Worm (Caenorhabditis elegans) whole organism, late embryonic: Measurements from ENCODE around the gene F23B12.4.

Experiments used
- ama-1 ChIP-seq: fragments of 150-350 bp; optimal IDR thresholded peaks from 2 replicates; lab custom pipeline; 2014
- pax-1 ChIP-seq: fragments of 150-350 bp; optimal IDR thresholded peaks from 2 replicates; lab custom pipeline; 2014; ENCODE audit warnings: missing biosample characterization, missing genetic modification characterization

DNA sequence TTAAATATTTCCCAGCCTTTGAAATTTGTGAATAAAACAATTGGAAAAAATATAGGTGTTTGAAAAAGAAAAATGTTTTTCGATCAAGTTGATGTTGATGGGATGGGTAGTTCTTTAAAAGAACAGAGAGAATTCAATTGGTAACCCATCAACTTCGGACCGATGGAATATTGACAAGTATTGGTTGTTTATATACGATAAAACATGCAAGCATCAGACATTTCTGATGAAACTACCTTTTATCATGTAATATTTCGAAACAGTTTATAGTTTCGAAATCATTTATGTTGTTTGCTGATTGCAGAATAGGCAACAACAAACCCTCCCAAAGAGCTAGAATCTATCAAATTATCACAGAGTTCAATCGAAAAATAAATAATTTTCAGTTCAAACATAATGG, 31.0 kb upstream of the F23B12.4 start:
- TF ChIP-seq pax-1 (tag; lab: Kevin White, UChicago) (no peak), ama-1 (lab: Kevin White, UChicago) (no peak)
